Worm (Caenorhabditis elegans) whole organism, L2 larva: Measurements from ENCODE around the gene ZK666.14.

Experiments
- elt-3 ChIP-seq: sonication (generic microtip); optimal IDR thresholded peaks from 2 replicates; lab custom pipeline; 2017; ENCODE audit warnings: missing biosample characterization, missing genetic modification characterization
- fos-1 ChIP-seq: fragments of 150-350 bp; optimal IDR thresholded peaks from 2 replicates; lab custom pipeline; 2014; ENCODE audit warnings: missing biosample characterization, missing genetic modification characterization
- snpc-4 ChIP-seq: fragments of 150-350 bp; optimal IDR thresholded peaks from 2 replicates; lab custom pipeline; 2014; ENCODE audit warnings: missing biosample characterization, missing genetic modification characterization
- unc-55 ChIP-seq: fragments of 150-350 bp; sonication (generic microtip); optimal IDR thresholded peaks from 3 replicates; lab custom pipeline; 2014; ENCODE audit warnings: missing biosample characterization, missing genetic modification reagents, missing genetic modification characterization
- unc-62 ChIP-seq: fragments of 150-350 bp; optimal IDR thresholded peaks from 2 replicates; lab custom pipeline; 2014; ENCODE audit warnings: missing biosample characterization, missing genetic modification reagents, missing genetic modification characterization

ce11 chrII:10523583-10523982, 29.0 kb downstream of the ZK666.14 start, which contains the start of gene F59B10.5:
- TF ChIP-seq snpc-4 (tag; lab: Kevin White, UChicago): no peak
- TF ChIP-seq fos-1 (tag; lab: Kevin White, UChicago): no peak
- TF ChIP-seq unc-55: no peak
- no peak for TF ChIP-seq unc-62
- TF ChIP-seq elt-3: no peak
